Fruit fly (Drosophila melanogaster) whole organism, embryonic: ENCODE measurements around the gene CG42487.

Experiments used
- Ada2b ChIP-seq: fragments of 200-800 bp; sonication (Bioruptor generic); IDR thresholded peaks from 2 replicates; pipeline ENCODE4 v1.3.6; 2022; ENCODE audit warnings: missing biosample characterization, missing genetic modification characterization
- CG12071 ChIP-seq: fragments of 200-800 bp; sonication (Bioruptor generic); optimal IDR thresholded peaks from 3 replicates; lab custom pipeline; 2018; ENCODE audit warnings: missing biosample characterization, mild to moderate bottlenecking, missing genetic modification characterization
- CG1233 ChIP-seq: fragments of 200-800 bp; sonication (Bioruptor generic); optimal IDR thresholded peaks from 4 replicates; lab custom pipeline; 2018; ENCODE audit warnings: missing biosample characterization, mild to moderate bottlenecking, missing genetic modification characterization
- CG12942 ChIP-seq: fragments of 200-800 bp; sonication (Bioruptor generic); optimal IDR thresholded peaks from 3 replicates; lab custom pipeline; 2016; ENCODE audit warnings: missing biosample characterization, missing genetic modification characterization
- CG14667 ChIP-seq: fragments of 200-800 bp; sonication (Bioruptor generic); IDR thresholded peaks from 2 replicates; pipeline ENCODE4 v1.3.6; 2022; ENCODE audit warnings: missing biosample characterization, missing genetic modification characterization
- CG14710 ChIP-seq: fragments of 200-800 bp; sonication (Bioruptor generic); optimal IDR thresholded peaks from 3 replicates; lab custom pipeline; 2019; ENCODE audit warnings: missing biosample characterization, mild to moderate bottlenecking, missing genetic modification characterization, moderate library complexity
- CG15073 ChIP-seq: fragments of 200-800 bp; sonication (Bioruptor generic); optimal IDR thresholded peaks from 2 replicates; lab custom pipeline; 2016; ENCODE audit warnings: missing biosample characterization, missing genetic modification characterization
- CG15601 ChIP-seq: fragments of 200-800 bp; sonication (Bioruptor generic); optimal IDR thresholded peaks from 3 replicates; lab custom pipeline; 2019; ENCODE audit warnings: missing biosample characterization, mild to moderate bottlenecking, missing genetic modification characterization, moderate library complexity
- CG1602 ChIP-seq: fragments of 200-800 bp; sonication (Bioruptor generic); optimal IDR thresholded peaks from 3 replicates; lab custom pipeline; 2016; ENCODE audit warnings: missing biosample characterization, missing genetic modification characterization
- CG1792 ChIP-seq: fragments of 200-800 bp; sonication (Bioruptor generic); optimal IDR thresholded peaks from 2 replicates; lab custom pipeline; 2016; ENCODE audit warnings: missing biosample characterization, missing genetic modification characterization
- CG18599 ChIP-seq: fragments of 200-800 bp; sonication (Bioruptor generic); optimal IDR thresholded peaks from 3 replicates; lab custom pipeline; 2017; ENCODE audit warnings: missing biosample characterization, missing genetic modification characterization, mild to moderate bottlenecking, moderate library complexity, missing genetic modification reagents
- CG2678 ChIP-seq: fragments of 200-800 bp; sonication (Bioruptor generic); optimal IDR thresholded peaks from 3 replicates; lab custom pipeline; 2019; ENCODE audit warnings: missing biosample characterization, mild to moderate bottlenecking, missing genetic modification characterization, moderate library complexity
- CG31441 ChIP-seq: fragments of 200-800 bp; sonication (Bioruptor generic); IDR thresholded peaks from 2 replicates; pipeline ENCODE4 v1.3.6; 2022; ENCODE audit warnings: missing biosample characterization, missing genetic modification characterization
- CG33557 ChIP-seq: fragments of 200-800 bp; sonication (Bioruptor generic); optimal IDR thresholded peaks from 2 replicates; lab custom pipeline; 2019; ENCODE audit warnings: missing biosample characterization, mild to moderate bottlenecking, missing genetic modification characterization, moderate library complexity
- CG34224 ChIP-seq: fragments of 200-800 bp; sonication (Bioruptor generic); IDR thresholded peaks from 3 replicates; pipeline ENCODE4 v1.3.6; 2022; ENCODE audit warnings: missing biosample characterization, missing genetic modification characterization; ENCODE audit not compliant: partially characterized antibody
- CG4617 ChIP-seq: fragments of 200-800 bp; sonication (Bioruptor generic); optimal IDR thresholded peaks from 3 replicates; lab custom pipeline; 2016; ENCODE audit warnings: missing biosample characterization, missing genetic modification characterization, borderline replicate concordance
- CG4820 ChIP-seq: fragments of 200-800 bp; sonication (Bioruptor generic); optimal IDR thresholded peaks from 3 replicates; lab custom pipeline; 2016; ENCODE audit warnings: missing biosample characterization, missing genetic modification characterization
- CG6683 ChIP-seq: fragments of 200-800 bp; sonication (Bioruptor generic); optimal IDR thresholded peaks from 2 replicates; lab custom pipeline; 2017; ENCODE audit warnings: missing biosample characterization, mild to moderate bottlenecking, missing genetic modification characterization, missing genetic modification reagents
- CG7987 ChIP-seq: fragments of 200-800 bp; sonication (Bioruptor generic); optimal IDR thresholded peaks from 2 replicates; lab custom pipeline; 2018; ENCODE audit warnings: missing biosample characterization, mild to moderate bottlenecking, missing genetic modification characterization, moderate library complexity
- CG8290 ChIP-seq, 3 experiments: fragments of 200-800 bp; sonication (Bioruptor generic); optimal IDR thresholded peaks; 2 replicates each; lab custom pipeline; 2016 to 2019; ENCODE audit warnings: missing biosample characterization in 3 of 3, missing genetic modification characterization in 3 of 3, mild to moderate bottlenecking in 2 of 3, moderate library complexity in 1 of 3
- CG8944 ChIP-seq: fragments of 200-800 bp; sonication (Bioruptor generic); optimal IDR thresholded peaks from 3 replicates; lab custom pipeline; 2016; ENCODE audit warnings: missing biosample characterization, missing genetic modification characterization
- CG9876 ChIP-seq: fragments of 200-800 bp; sonication (Bioruptor generic); optimal IDR thresholded peaks from 2 replicates; lab custom pipeline; 2016; ENCODE audit warnings: missing biosample characterization, missing genetic modification characterization
- Dek ChIP-seq: fragments of 200-800 bp; sonication (Bioruptor generic); optimal IDR thresholded peaks from 3 replicates; lab custom pipeline; 2019; ENCODE audit warnings: missing biosample characterization, mild to moderate bottlenecking, missing genetic modification characterization, moderate library complexity
- Dfd ChIP-seq, 2 experiments: fragments of >200 bp; optimal IDR thresholded peaks; 2 replicates each; lab custom pipeline; 2017; ENCODE audit warnings: missing biosample characterization in 2 of 2, missing genetic modification characterization in 2 of 2
- Dip2 ChIP-seq: fragments of 200-800 bp; sonication (Bioruptor generic); IDR thresholded peaks from 2 replicates; pipeline ENCODE4 v1.3.6; 2022; ENCODE audit warnings: missing biosample characterization, missing genetic modification characterization
- Ets97D ChIP-seq: fragments of 200-800 bp; sonication (Bioruptor generic); optimal IDR thresholded peaks from 3 replicates; lab custom pipeline; 2016; ENCODE audit warnings: missing biosample characterization, missing genetic modification characterization
- Hmx ChIP-seq: fragments of 200-800 bp; sonication (Bioruptor generic); optimal IDR thresholded peaks from 2 replicates; lab custom pipeline; 2016; ENCODE audit warnings: missing biosample characterization, missing genetic modification characterization
- NC2β ChIP-seq: fragments of 200-800 bp; sonication (Bioruptor generic); optimal IDR thresholded peaks from 2 replicates; lab custom pipeline; 2016; ENCODE audit warnings: missing biosample characterization, missing genetic modification characterization
- Pdp1 ChIP-seq, 2 experiments: fragments of 200-800 bp; sonication (Bioruptor generic); optimal IDR thresholded peaks; 3 replicates each; lab custom pipeline; 2016; ENCODE audit warnings: missing biosample characterization in 2 of 2, missing genetic modification characterization in 2 of 2, mild to moderate bottlenecking in 1 of 2, moderate library complexity in 1 of 2
- Sox100B ChIP-seq: fragments of 200-800 bp; sonication (Bioruptor generic); optimal IDR thresholded peaks from 3 replicates; lab custom pipeline; 2018; ENCODE audit warnings: missing biosample characterization, mild to moderate bottlenecking, missing genetic modification characterization
- Tbp ChIP-seq: fragments of >200 bp; optimal IDR thresholded peaks from 2 replicates; lab custom pipeline; 2018; ENCODE audit warnings: missing biosample characterization, missing genetic modification characterization
- ab ChIP-seq: fragments of 200-800 bp; sonication (Bioruptor generic); optimal IDR thresholded peaks from 2 replicates; lab custom pipeline; 2016; ENCODE audit warnings: missing biosample characterization, missing genetic modification characterization
- al ChIP-seq: fragments of 200-800 bp; sonication (Bioruptor generic); IDR thresholded peaks from 2 replicates; pipeline ENCODE4 v1.3.6; 2022; ENCODE audit warnings: missing biosample characterization, missing genetic modification characterization
- bigmax ChIP-seq: fragments of 200-800 bp; sonication (Bioruptor generic); optimal IDR thresholded peaks from 2 replicates; lab custom pipeline; 2018; ENCODE audit warnings: missing biosample characterization, mild to moderate bottlenecking, missing genetic modification characterization
- bowl ChIP-seq: fragments of 200-800 bp; sonication (Bioruptor generic); IDR thresholded peaks from 2 replicates; pipeline ENCODE4 v1.3.6; 2022; ENCODE audit warnings: missing biosample characterization, missing genetic modification characterization
- caup ChIP-seq: fragments of 200-800 bp; sonication (Bioruptor generic); optimal IDR thresholded peaks from 3 replicates; lab custom pipeline; 2017; ENCODE audit warnings: missing biosample characterization, mild to moderate bottlenecking, missing genetic modification characterization, moderate library complexity; ENCODE audit not compliant: severe bottlenecking
- chinmo ChIP-seq: fragments of 200-800 bp; sonication (Bioruptor generic); IDR thresholded peaks from 4 replicates; pipeline ENCODE4 v1.3.6; 2022; ENCODE audit warnings: missing biosample characterization, missing genetic modification characterization; ENCODE audit not compliant: partially characterized antibody
- disco-r ChIP-seq: fragments of 200-800 bp; sonication (Bioruptor generic); optimal IDR thresholded peaks from 2 replicates; lab custom pipeline; 2016; ENCODE audit warnings: missing biosample characterization, missing genetic modification characterization
- dmrt11E ChIP-seq: fragments of 200-800 bp; sonication (Bioruptor generic); optimal IDR thresholded peaks from 3 replicates; lab custom pipeline; 2018; ENCODE audit warnings: missing biosample characterization, mild to moderate bottlenecking, missing genetic modification characterization, moderate library complexity
- h ChIP-seq: fragments of >200 bp; optimal IDR thresholded peaks from 2 replicates; lab custom pipeline; 2017
- jing ChIP-seq: fragments of 200-800 bp; sonication (Bioruptor generic); optimal IDR thresholded peaks from 2 replicates; lab custom pipeline; 2018; ENCODE audit warnings: missing biosample characterization, mild to moderate bottlenecking, missing genetic modification characterization
- lab ChIP-seq: fragments of 200-800 bp; sonication (Bioruptor generic); optimal IDR thresholded peaks from 3 replicates; lab custom pipeline; 2017; ENCODE audit warnings: missing biosample characterization, missing genetic modification characterization, mild to moderate bottlenecking, moderate library complexity, missing genetic modification reagents
- luna ChIP-seq: fragments of 200-800 bp; sonication (Bioruptor generic); optimal IDR thresholded peaks from 2 replicates; lab custom pipeline; 2016; ENCODE audit warnings: missing biosample characterization, missing genetic modification characterization
- sd ChIP-seq: fragments of 200-800 bp; sonication (Bioruptor generic); optimal IDR thresholded peaks from 3 replicates; lab custom pipeline; 2018; ENCODE audit warnings: missing biosample characterization, mild to moderate bottlenecking, missing genetic modification characterization, moderate library complexity
- sens ChIP-seq: fragments of 200-800 bp; sonication (Bioruptor generic); peaks from one replicate; lab custom pipeline; 2016; ENCODE audit warnings: missing biosample characterization, missing genetic modification characterization
- sisA ChIP-seq: fragments of 200-800 bp; sonication (Bioruptor generic); IDR thresholded peaks from 2 replicates; pipeline ENCODE4 v1.3.6; 2022; ENCODE audit warnings: missing biosample characterization, missing genetic modification characterization
- sna ChIP-seq: fragments of 200-800 bp; sonication (Bioruptor generic); IDR thresholded peaks from 2 replicates; pipeline ENCODE4 v1.3.6; 2022; ENCODE audit warnings: missing biosample characterization, missing genetic modification characterization; ENCODE audit not compliant: partially characterized antibody
- tll ChIP-seq, 2 experiments: fragments of 200-800 bp in 1 of 2; fragments of >200 bp in 1 of 2; sonication (Bioruptor generic) in 1 of 2; optimal IDR thresholded peaks; 2 replicates each; lab custom pipeline; 2017 to 2019; ENCODE audit warnings: missing biosample characterization in 2 of 2, missing genetic modification characterization in 2 of 2, mild to moderate bottlenecking in 1 of 2, moderate library complexity in 1 of 2
- usp ChIP-seq: fragments of >200 bp; optimal IDR thresholded peaks from 2 replicates; lab custom pipeline; 2017; ENCODE audit warnings: missing biosample characterization, missing genetic modification characterization

Gene CG42487

dm6 chr3R:27946555-27947204, 12.4 kb downstream of the CG42487 start (continued):
- TF ChIP-seq CG9876 (GFP tag; lab: Kevin White, UChicago): no peak
- no peak for TF ChIP-seq CG12942
- TF ChIP-seq caup (GFP tag; lab: Kevin White, UChicago): peak; percentile 7
- no peak for TF ChIP-seq bowl (GFP tag; lab: Robert Waterston, UW)
- TF ChIP-seq CG34224 (GFP tag; lab: Robert Waterston, UW): no peak
- TF ChIP-seq sisA: no peak
- TF ChIP-seq bigmax (GFP tag; lab: Kevin White, UChicago): peak; percentile 91
- no peak for TF ChIP-seq Dek (tag; lab: Kevin White, UChicago)
- no peak for TF ChIP-seq CG8290 (GFP tag; optimal IDR thresholded peaks at IDR 0.05; lab: Kevin White, UChicago)
- TF ChIP-seq CG8290 (tag; optimal IDR thresholded peaks at IDR 0.05; lab: Kevin White, UChicago): peak; percentile 35 to 44
- TF ChIP-seq CG7987 (GFP tag; lab: Kevin White, UChicago): peak; percentile 22
- no peak for TF ChIP-seq Hmx
- no peak for TF ChIP-seq Dfd (GFP tag; optimal IDR thresholded peaks at IDR 0.05; lab: Kevin White, UChicago)
- TF ChIP-seq CG1792 (GFP tag; lab: Kevin White, UChicago): no peak
- peak; percentile 47 for TF ChIP-seq sens (GFP tag; lab: Kevin White, UChicago)
- no peak for TF ChIP-seq ab (GFP tag; lab: Kevin White, UChicago)
- TF ChIP-seq CG18599 (GFP tag; lab: Kevin White, UChicago): peak; percentile 44
- TF ChIP-seq CG15073: no peak
- TF ChIP-seq sna (GFP tag; lab: Robert Waterston, UW): no peak
- no peak for TF ChIP-seq Sox100B (GFP tag; lab: Kevin White, UChicago)
- TF ChIP-seq CG31441 (GFP tag; lab: Robert Waterston, UW): 0 out of 2 replicates have a peak, but pooled peaks have one; percentile 12
- no peak for TF ChIP-seq CG6683
- TF ChIP-seq Dip2 (GFP tag; lab: Robert Waterston, UW): no peak
- no peak for TF ChIP-seq NC2β (GFP tag; lab: Kevin White, UChicago)
- TF ChIP-seq Ada2b (GFP tag; lab: Robert Waterston, UW): no peak
- peak in 1 of 2 experiments; percentile 48 for TF ChIP-seq tll (GFP tag; optimal IDR thresholded peaks at IDR 0.05; lab: Kevin White, UChicago)
- no peak for TF ChIP-seq CG14667
- peak; percentile 67 for TF ChIP-seq sd
- peak; percentile 77 for TF ChIP-seq CG15601 (tag; lab: Kevin White, UChicago)
- peak; percentile 8 for TF ChIP-seq dmrt11E (tag; lab: Kevin White, UChicago)
- no peak for TF ChIP-seq jing (GFP tag; lab: Kevin White, UChicago)
- no peak for TF ChIP-seq CG4617
- TF ChIP-seq luna (GFP tag; lab: Kevin White, UChicago): no peak
- no peak for TF ChIP-seq CG8944 (GFP tag; lab: Kevin White, UChicago)
- no peak for TF ChIP-seq Tbp
- TF ChIP-seq CG1602: no peak
- TF ChIP-seq Ets97D (GFP tag; lab: Kevin White, UChicago): no peak
- TF ChIP-seq usp (GFP tag; lab: Kevin White, UChicago): no peak
- TF ChIP-seq CG12071: no peak
- peak; percentile 5 for TF ChIP-seq lab (GFP tag; lab: Kevin White, UChicago)
- no peak for TF ChIP-seq disco-r (GFP tag; lab: Kevin White, UChicago)
- 0 out of 4 replicates have a peak, but pooled peaks have one; percentile 7 for TF ChIP-seq chinmo (GFP tag; lab: Robert Waterston, UW)
- TF ChIP-seq al (GFP tag; lab: Robert Waterston, UW): no peak
- no peak for TF ChIP-seq h (lab: Kevin White, UChicago)
- TF ChIP-seq CG1233: peak; percentile 7
- TF ChIP-seq CG2678 (tag; lab: Kevin White, UChicago): peak; percentile 35
- no peak for TF ChIP-seq CG4820 (GFP tag; lab: Kevin White, UChicago)
- TF ChIP-seq CG14710: peak; percentile 30
- peak; percentile 77 for TF ChIP-seq CG33557
- peak in 1 of 2 experiments; percentile 98 for TF ChIP-seq Pdp1 (GFP tag; optimal IDR thresholded peaks at IDR 0.05; lab: Kevin White, UChicago)
